Worm (Caenorhabditis elegans) whole organism, L1 larva: Measurements from ENCODE around the gene C15F1.8.
"Not testable (repeated sequence)": the region's sequence is repeated elsewhere in the genome, so short reads cannot be mapped to it uniquely, and the experiment has no call there.

Experiments used
- C04F5.9 ChIP-seq: sonication (generic microtip); optimal IDR thresholded peaks from 2 replicates; lab custom pipeline; 2016; ENCODE audit warnings: missing genetic modification characterization, missing compliant biosample characterization
- C16A3.4 ChIP-seq: fragments of 150-350 bp; optimal IDR thresholded peaks from 2 replicates; lab custom pipeline; 2014; ENCODE audit warnings: missing biosample characterization, missing genetic modification characterization
- F16B12.6 ChIP-seq: fragments of 150-350 bp; optimal IDR thresholded peaks from 2 replicates; lab custom pipeline; 2014; ENCODE audit warnings: missing biosample characterization, missing genetic modification characterization
- aly-2 ChIP-seq: fragments of 150-350 bp; optimal IDR thresholded peaks from 2 replicates; lab custom pipeline; 2014; ENCODE audit warnings: missing biosample characterization, missing genetic modification characterization
- ama-1 ChIP-seq: fragments of 150-350 bp; optimal IDR thresholded peaks from 2 replicates; lab custom pipeline; 2014
- blmp-1 ChIP-seq: fragments of 150-350 bp; optimal IDR thresholded peaks from 2 replicates; lab custom pipeline; 2014; ENCODE audit warnings: missing biosample characterization, missing genetic modification characterization
- ceh-8 ChIP-seq: fragments of 200-800 bp; sonication (Bioruptor generic); optimal IDR thresholded peaks from 2 replicates; lab custom pipeline; 2018; ENCODE audit warnings: mild to moderate bottlenecking, missing genetic modification characterization, moderate library complexity, missing compliant biosample characterization
- ceh-82 ChIP-seq, 3 experiments: fragments of 150-350 bp in 1 of 3; sonication (generic microtip) in 2 of 3; optimal IDR thresholded peaks; 2 replicates each; lab custom pipeline; 2014 to 2017; ENCODE audit warnings: missing biosample characterization in 3 of 3, missing genetic modification characterization in 3 of 3
- ceh-90 ChIP-seq: sonication (generic microtip); optimal IDR thresholded peaks from 2 replicates; lab custom pipeline; 2016; ENCODE audit warnings: missing genetic modification characterization, missing compliant biosample characterization
- dpl-1 ChIP-seq, 3 experiments: fragments of 150-350 bp in 2 of 3; sonication (generic microtip) in 1 of 3; optimal IDR thresholded peaks; 2 replicates each; lab custom pipeline; 2014 to 2017; ENCODE audit warnings: missing biosample characterization in 3 of 3, missing genetic modification characterization in 3 of 3, missing genetic modification reagents in 3 of 3
- dsc-1 ChIP-seq: sonication (generic microtip); optimal IDR thresholded peaks from 2 replicates; lab custom pipeline; 2016; ENCODE audit warnings: mild to moderate bottlenecking, missing genetic modification characterization, missing compliant biosample characterization
- efl-1 ChIP-seq, 4 experiments: fragments of 150-350 bp; optimal IDR thresholded peaks in 3 of 4; peaks in 1 of 4; 1 replicate in 1 of 4; 2 replicates in 3 of 4; lab custom pipeline; 2014; ENCODE audit warnings: missing biosample characterization in 2 of 4, missing genetic modification characterization in 2 of 4, missing genetic modification reagents in 2 of 4
- egl-13 ChIP-seq: sonication (generic microtip); optimal IDR thresholded peaks from 2 replicates; lab custom pipeline; 2016; ENCODE audit warnings: missing genotype, missing genetic modification reagents, missing genetic modification characterization, missing compliant biosample characterization
- egl-27 ChIP-seq, 2 experiments: fragments of 150-350 bp in 1 of 2; sonication (generic microtip); optimal IDR thresholded peaks; 3 replicates each; lab custom pipeline; 2017 to 2018; ENCODE audit warnings: missing biosample characterization in 2 of 2, missing genetic modification characterization in 2 of 2, missing genetic modification reagents in 2 of 2
- elt-2 ChIP-seq: sonication (generic microtip); optimal IDR thresholded peaks from 2 replicates; lab custom pipeline; 2016; ENCODE audit warnings: missing genetic modification characterization, mild to moderate bottlenecking, inconsistent platforms, missing compliant biosample characterization, missing genetic modification reagents
- fkh-10 ChIP-seq: sonication (generic microtip); optimal IDR thresholded peaks from 2 replicates; lab custom pipeline; 2017; ENCODE audit warnings: missing biosample characterization, missing genetic modification reagents, missing genetic modification characterization
- fkh-4 ChIP-seq: sonication (generic microtip); optimal IDR thresholded peaks from 2 replicates; lab custom pipeline; 2016; ENCODE audit warnings: missing compliant biosample characterization, missing genetic modification characterization, borderline replicate concordance
- fkh-8 ChIP-seq: sonication (generic microtip); optimal IDR thresholded peaks from 2 replicates; lab custom pipeline; 2016; ENCODE audit warnings: mild to moderate bottlenecking, missing genetic modification characterization, missing compliant biosample characterization
- hlh-17 ChIP-seq: fragments of 200-800 bp; sonication (Bioruptor generic); optimal IDR thresholded peaks from 2 replicates; lab custom pipeline; 2018; ENCODE audit warnings: missing genetic modification characterization, mild to moderate bottlenecking, missing compliant biosample characterization, moderate library complexity, borderline replicate concordance
- isw-1 ChIP-seq: fragments of 200-800 bp; sonication (Bioruptor generic); IDR thresholded peaks from 2 replicates; pipeline ENCODE4 v1.3.6; 2022; ENCODE audit warnings: missing genetic modification characterization, missing compliant biosample characterization
- jun-1 ChIP-seq: fragments of 150-350 bp; optimal IDR thresholded peaks from 2 replicates; lab custom pipeline; 2014; ENCODE audit warnings: missing biosample characterization, missing genetic modification reagents, missing genetic modification characterization
- lin-14 ChIP-seq: fragments of 200-800 bp; sonication (Bioruptor generic); optimal IDR thresholded peaks from 2 replicates; lab custom pipeline; 2018; ENCODE audit warnings: mild to moderate bottlenecking, missing genetic modification characterization, moderate library complexity, missing compliant biosample characterization
- lin-15B ChIP-seq: fragments of 150-350 bp; sonication (generic microtip); optimal IDR thresholded peaks from 3 replicates; lab custom pipeline; 2014; ENCODE audit warnings: missing biosample characterization, missing genetic modification characterization
- lin-35 ChIP-seq, 2 experiments: fragments of 150-350 bp; optimal IDR thresholded peaks; 2 replicates each; lab custom pipeline; 2014; ENCODE audit warnings: missing biosample characterization in 2 of 2, missing genetic modification characterization in 2 of 2, missing genetic modification reagents in 2 of 2
- lin-39 ChIP-seq: fragments of 150-350 bp; optimal IDR thresholded peaks from 2 replicates; lab custom pipeline; 2014; ENCODE audit warnings: missing biosample characterization, missing genetic modification reagents, missing genetic modification characterization
- lsy-2 ChIP-seq, 2 experiments: fragments of 150-350 bp; optimal IDR thresholded peaks; 2 replicates each; lab custom pipeline; 2014; ENCODE audit warnings: missing biosample characterization in 2 of 2, missing genetic modification characterization in 2 of 2
- mep-1 ChIP-seq: fragments of 150-350 bp; optimal IDR thresholded peaks from 2 replicates; lab custom pipeline; 2014; ENCODE audit warnings: missing biosample characterization, missing genetic modification characterization
- nhr-11 ChIP-seq: fragments of 150-350 bp; optimal IDR thresholded peaks from 2 replicates; lab custom pipeline; 2014; ENCODE audit warnings: missing biosample characterization, missing genetic modification characterization
- nhr-20 ChIP-seq: sonication (generic microtip); optimal IDR thresholded peaks from 2 replicates; lab custom pipeline; 2016; ENCODE audit warnings: mild to moderate bottlenecking, missing genetic modification characterization, missing compliant biosample characterization
- nhr-47 ChIP-seq: sonication (generic microtip); optimal IDR thresholded peaks from 2 replicates; lab custom pipeline; 2016; ENCODE audit warnings: mild to moderate bottlenecking, missing genetic modification characterization, moderate library complexity, missing compliant biosample characterization
- nhr-71 ChIP-seq: sonication (generic microtip); optimal IDR thresholded peaks from 2 replicates; lab custom pipeline; 2016; ENCODE audit warnings: mild to moderate bottlenecking, missing genetic modification characterization, moderate library complexity, missing compliant biosample characterization
- nhr-77 ChIP-seq: fragments of 150-350 bp; optimal IDR thresholded peaks from 2 replicates; lab custom pipeline; 2014; ENCODE audit warnings: missing biosample characterization, missing genetic modification characterization
- nhr-85 ChIP-seq: sonication (generic microtip); peaks from one replicate; lab custom pipeline; 2016; ENCODE audit warnings: missing genetic modification characterization, inconsistent platforms, missing compliant biosample characterization
- nhr-90 ChIP-seq: sonication (generic microtip); optimal IDR thresholded peaks from 2 replicates; lab custom pipeline; 2016; ENCODE audit warnings: mild to moderate bottlenecking, missing genetic modification characterization, missing compliant biosample characterization; ENCODE audit not compliant: poor library complexity
- rnt-1 ChIP-seq: sonication (generic microtip); optimal IDR thresholded peaks from 2 replicates; lab custom pipeline; 2016; ENCODE audit warnings: mild to moderate bottlenecking, missing genetic modification characterization, moderate library complexity, missing compliant biosample characterization
- skn-1 ChIP-seq: fragments of 150-350 bp; optimal IDR thresholded peaks from 2 replicates; lab custom pipeline; 2014; ENCODE audit warnings: missing biosample characterization, missing genetic modification characterization
- snu-23 ChIP-seq: sonication (generic microtip); optimal IDR thresholded peaks from 2 replicates; lab custom pipeline; 2016; ENCODE audit warnings: missing genetic modification characterization, missing compliant biosample characterization
- sox-4 ChIP-seq: sonication (generic microtip); optimal IDR thresholded peaks from 2 replicates; lab custom pipeline; 2016; ENCODE audit warnings: missing genetic modification characterization, missing compliant biosample characterization
- unc-30 ChIP-seq: sonication (generic microtip); optimal IDR thresholded peaks from 2 replicates; lab custom pipeline; 2017; ENCODE audit warnings: missing biosample characterization, missing genetic modification characterization
- unc-62 ChIP-seq: fragments of 150-350 bp; optimal IDR thresholded peaks from 2 replicates; lab custom pipeline; 2014; ENCODE audit warnings: missing biosample characterization, missing genetic modification reagents, missing genetic modification characterization
- vab-15 ChIP-seq: sonication (generic microtip); optimal IDR thresholded peaks from 2 replicates; lab custom pipeline; 2017; ENCODE audit warnings: missing genotype, mild to moderate bottlenecking, missing genetic modification characterization, missing compliant biosample characterization
- xbp-1 ChIP-seq: sonication (generic microtip); optimal IDR thresholded peaks from 2 replicates; lab custom pipeline; 2016; ENCODE audit warnings: missing genetic modification characterization, missing compliant biosample characterization
- ztf-4 ChIP-seq: fragments of 150-350 bp; optimal IDR thresholded peaks from 2 replicates; lab custom pipeline; 2014; ENCODE audit warnings: missing biosample characterization, missing genetic modification characterization

Gene C15F1.8

DNA sequence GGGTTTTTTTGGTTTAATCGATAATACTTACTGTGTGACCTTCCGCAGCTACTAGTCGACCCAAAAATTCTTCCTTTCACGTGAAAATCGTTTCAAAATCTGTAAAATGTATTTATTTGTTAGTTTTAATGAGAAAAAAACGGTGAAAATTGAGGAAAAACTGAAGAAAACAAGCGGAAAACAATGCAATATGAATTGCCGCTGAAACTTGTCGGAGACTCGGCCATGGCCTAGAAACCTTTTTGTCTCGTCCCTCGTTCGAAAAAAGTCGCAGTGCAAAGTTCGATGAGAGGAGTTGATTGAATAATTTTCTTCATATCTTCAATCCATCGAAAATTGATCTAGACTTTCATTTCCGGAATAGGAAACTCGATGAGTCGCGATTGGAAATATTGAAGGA is at the start of gene C15F1.8:
C15F1.8 (minus strand) TSS at position 101 of the 400 bp plus-strand sequence.
- TF ChIP-seq ama-1 (lab: Kevin White, UChicago); nhr-77 (tag; lab: Kevin White, UChicago); hlh-17 (GFP tag; lab: Kevin White, UChicago): not testable (repeated sequence)

ce11 chrII:7024897-7025852 is 47.5 kb upstream of the C15F1.8 start, which contains the start of gene znf-598:
Gene znf-598 (plus strand): TSS chrII:7025802.
- TF ChIP-seq F16B12.6 (tag; lab: Kevin White, UChicago) (peak; percentile 17), isw-1 (GFP tag; lab: Robert Waterston, UW) (peak; percentile 2; the same call in 1 of the 2 replicates), nhr-20 (tag; lab: Kevin White, UChicago) (peak; percentile 43), nhr-85 (peak; percentile 70), snu-23 (GFP tag; lab: Kevin White, UChicago) (peak; percentile 38), lin-15B (tag; lab: Kevin White, UChicago) (peak; percentile 60), ceh-82 (tag; optimal IDR thresholded peaks at IDR 0.05; lab: Kevin White, UChicago) (peak in 1 of 3 experiments; percentile 13), aly-2 (tag; lab: Kevin White, UChicago) (no peak), xbp-1 (tag; lab: Kevin White, UChicago) (peak; percentile 17), dpl-1 (GFP tag; optimal IDR thresholded peaks at IDR 0.05; lab: Kevin White, UChicago) (peak; percentile 6 to 48 (median 12)), nhr-47 (peak; percentile 10), nhr-71 (tag; lab: Kevin White, UChicago) (peak; percentile 34), efl-1 (optimal IDR thresholded peaks at IDR 0.05; lab: Kevin White, UChicago) (peak; percentile 37 to 43), efl-1 (GFP tag; optimal IDR thresholded peaks at IDR 0.05 in 1 of 2; lab: Kevin White, UChicago) (peak; percentile 28 to 78), jun-1 (tag; lab: Kevin White, UChicago) (no peak), lin-35 (GFP tag; optimal IDR thresholded peaks at IDR 0.05; lab: Kevin White, UChicago) (peak; percentile 30 to 64), ceh-90 (tag; lab: Kevin White, UChicago) (no peak), vab-15 (tag; lab: Kevin White, UChicago) (no peak), blmp-1 (peak; percentile 52), ceh-8 (GFP tag; lab: Kevin White, UChicago) (no peak), lin-14 (GFP tag; lab: Kevin White, UChicago) (peak; percentile 51), skn-1 (tag; lab: Kevin White, UChicago) (peak; percentile 15), lsy-2 (tag; optimal IDR thresholded peaks at IDR 0.05; lab: Kevin White, UChicago) (peak; percentile 25 to 80), C16A3.4 (peak; percentile 21), elt-2 (tag; lab: Kevin White, UChicago) (peak; percentile 10), mep-1 (tag; lab: Kevin White, UChicago) (peak; percentile 44)

ce11 chrII:7022370-7023001 is 44.9 kb upstream of the C15F1.8 start, which contains the start of the genes lst-6 and lst-5:
Gene lst-6 (minus strand): TSS chrII:7022509.
Gene lst-5 (plus strand): TSS chrII:7022913.
- TF ChIP-seq fkh-4 (tag; lab: Kevin White, UChicago) (no peak), rnt-1 (peak; percentile 60), fkh-10 (peak; percentile 47), C04F5.9 (tag; lab: Kevin White, UChicago) (peak; percentile 53), sox-4 (tag; lab: Kevin White, UChicago) (no peak), egl-13 (tag; lab: Kevin White, UChicago) (peak; percentile 56), aly-2 (tag; lab: Kevin White, UChicago) (no peak), efl-1 (optimal IDR thresholded peaks at IDR 0.05; lab: Kevin White, UChicago) (peak; percentile 61 to 73), efl-1 (GFP tag; optimal IDR thresholded peaks at IDR 0.05 in 1 of 2; lab: Kevin White, UChicago) (peak; percentile 67 to 97), nhr-11 (tag; lab: Kevin White, UChicago) (no peak), egl-27 (tag; optimal IDR thresholded peaks at IDR 0.05; lab: Kevin White, UChicago) (no peak), skn-1 (tag; lab: Kevin White, UChicago) (peak; percentile 50), nhr-77 (tag; lab: Kevin White, UChicago) (peak; percentile 39), snu-23 (GFP tag; lab: Kevin White, UChicago) (peak; percentile 76), nhr-90 (tag; lab: Kevin White, UChicago) (peak; percentile 10), unc-30 (tag; lab: Kevin White, UChicago) (no peak), ztf-4 (tag; lab: Kevin White, UChicago) (no peak), fkh-8 (tag; lab: Kevin White, UChicago) (peak; percentile 74), unc-62 (GFP tag; lab: Kevin White, UChicago) (no peak), jun-1 (tag; lab: Kevin White, UChicago) (peak; percentile 40), blmp-1 (peak; percentile 14), ceh-8 (GFP tag; lab: Kevin White, UChicago) (peak; percentile 5), nhr-47 (peak; percentile 80), lin-39 (peak; percentile 31), dsc-1 (tag; lab: Kevin White, UChicago) (peak; percentile 70)
